Fruit fly (Drosophila melanogaster) whole organism, pupa: Measurements from ENCODE around the gene Osi19.

ENCODE experiments used
- CG10348 ChIP-seq: fragments of 200-800 bp; sonication (Bioruptor generic); IDR thresholded peaks from 2 replicates; pipeline ENCODE4 v1.3.6; 2022; ENCODE audit warnings: missing biosample characterization, missing genetic modification characterization
- CG12605 ChIP-seq: fragments of 200-800 bp; sonication (Bioruptor generic); IDR thresholded peaks from 2 replicates; pipeline ENCODE4 v1.3.6; 2022; ENCODE audit warnings: missing biosample characterization, missing genetic modification characterization
- CG13204 ChIP-seq: fragments of 200-800 bp; sonication (Bioruptor generic); optimal IDR thresholded peaks from 2 replicates; lab custom pipeline; 2018; ENCODE audit warnings: missing biosample characterization, mild to moderate bottlenecking, missing genetic modification characterization, moderate library complexity
- CG34367 ChIP-seq: fragments of 200-800 bp; sonication (Bioruptor generic); optimal IDR thresholded peaks from 2 replicates; lab custom pipeline; 2018; ENCODE audit warnings: missing biosample characterization, mild to moderate bottlenecking, missing genetic modification characterization
- CG8301 ChIP-seq: fragments of 200-800 bp; sonication (Bioruptor generic); optimal IDR thresholded peaks from 2 replicates; lab custom pipeline; 2018; ENCODE audit warnings: missing biosample characterization, mild to moderate bottlenecking, missing genetic modification characterization
- CG9948 ChIP-seq: fragments of 200-800 bp; sonication (Bioruptor generic); optimal IDR thresholded peaks from 2 replicates; lab custom pipeline; 2018; ENCODE audit warnings: missing biosample characterization, mild to moderate bottlenecking, missing genetic modification characterization, moderate library complexity
- EcR ChIP-seq: fragments of 200-800 bp; sonication (Bioruptor generic); optimal IDR thresholded peaks from 3 replicates; lab custom pipeline; 2019; ENCODE audit warnings: missing biosample characterization, missing genetic modification characterization, mild to moderate bottlenecking, moderate library complexity, missing genetic modification reagents
- Snoo ChIP-seq: fragments of 200-800 bp; sonication (Bioruptor generic); optimal IDR thresholded peaks from 3 replicates; lab custom pipeline; 2017; ENCODE audit warnings: missing biosample characterization, mild to moderate bottlenecking, missing genetic modification characterization, inconsistent platforms
- fd96Ca ChIP-seq: fragments of 200-800 bp; sonication (Bioruptor generic); IDR thresholded peaks from 3 replicates; pipeline ENCODE4 v1.3.6; 2022; ENCODE audit warnings: missing biosample characterization, missing genetic modification characterization
- gl ChIP-seq: fragments of 200-800 bp; sonication (Bioruptor generic); optimal IDR thresholded peaks from 2 replicates; lab custom pipeline; 2018; ENCODE audit warnings: missing biosample characterization, mild to moderate bottlenecking, missing genetic modification characterization
- rn ChIP-seq: fragments of 200-800 bp; sonication (Bioruptor generic); IDR thresholded peaks from 2 replicates; pipeline ENCODE4 v1.3.6; 2022; ENCODE audit warnings: missing biosample characterization, missing genetic modification characterization

DNA sequence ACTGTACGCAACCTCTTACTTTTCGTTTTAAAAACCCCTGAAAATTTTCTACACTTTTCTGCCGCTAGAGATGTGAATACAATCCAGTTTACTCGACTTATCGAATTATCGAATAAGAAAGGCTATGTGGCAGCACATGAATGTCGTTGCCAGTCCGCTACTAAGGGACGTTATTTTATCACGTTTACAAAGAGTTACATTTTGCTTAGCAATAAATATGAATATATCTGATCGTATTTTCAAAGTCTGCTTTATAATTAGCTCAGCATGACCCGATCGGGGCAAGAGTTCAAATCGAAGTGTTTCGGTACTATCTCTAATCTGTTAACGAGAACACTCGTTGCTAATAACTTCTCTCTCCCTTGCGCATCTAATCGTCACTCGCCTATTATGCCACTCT lies 32.9 kb downstream of the Osi19 start, which contains the start of gene CG42724:
- TF ChIP-seq CG13204 (GFP tag; lab: Kevin White, UChicago) (no peak), CG8301 (tag; lab: Kevin White, UChicago) (no peak), CG9948 (tag; lab: Kevin White, UChicago) (no peak), Snoo (tag; lab: Kevin White, UChicago) (no peak), rn (no peak), CG12605 (GFP tag; lab: Robert Waterston, UW) (no peak), CG34367 (tag; lab: Kevin White, UChicago) (no peak), fd96Ca (peak; percentile 73), EcR (GFP tag; lab: Kevin White, UChicago) (no peak), gl (tag; lab: Kevin White, UChicago) (no peak), CG10348 (GFP tag; lab: Robert Waterston, UW) (no peak)
